Worm (Caenorhabditis elegans) whole organism, midembryonic: Measurements from ENCODE around the gene orc-4.

Experiments
- T22C8.4 ChIP-seq: fragments of 200-800 bp; sonication (Bioruptor generic); IDR thresholded peaks from 2 replicates; pipeline ENCODE4 v1.3.6; 2022; ENCODE audit warnings: missing genetic modification characterization, missing compliant biosample characterization
- flt-1 ChIP-seq: fragments of 200-800 bp; sonication (Bioruptor generic); IDR thresholded peaks from 2 replicates; pipeline ENCODE4 v1.3.6; 2022; ENCODE audit warnings: missing genetic modification characterization, missing compliant biosample characterization
- klf-2 ChIP-seq: fragments of 200-800 bp; sonication (Bioruptor generic); conservative IDR thresholded peaks from 2 replicates; pipeline ENCODE4 v1.3.6; 2022; ENCODE audit warnings: missing genetic modification reagents, missing genetic modification characterization, missing compliant biosample characterization
- med-1 ChIP-seq: sonication (generic microtip); optimal IDR thresholded peaks from 2 replicates; lab custom pipeline; 2017; ENCODE audit warnings: missing genetic modification characterization, mild to moderate bottlenecking, missing compliant biosample characterization, antibody characterized with exemption, missing genetic modification reagents; ENCODE audit not compliant: insufficient read depth
- ref-1 ChIP-seq: fragments of 200-800 bp; sonication (Bioruptor generic); conservative IDR thresholded peaks from 2 replicates; pipeline ENCODE4 v1.3.6; 2022; ENCODE audit warnings: missing genetic modification reagents, missing genetic modification characterization, missing compliant biosample characterization
- tab-1 ChIP-seq: fragments of 200-800 bp; sonication (Bioruptor generic); IDR thresholded peaks from 2 replicates; pipeline ENCODE4 v1.3.6; 2022; ENCODE audit warnings: missing genetic modification characterization, missing compliant biosample characterization
- ztf-23 ChIP-seq: fragments of 200-800 bp; sonication (Bioruptor generic); IDR thresholded peaks from 2 replicates; pipeline ENCODE4 v1.3.6; 2022; ENCODE audit warnings: missing genetic modification reagents, missing genetic modification characterization, missing compliant biosample characterization
- ztf-29 ChIP-seq: fragments of 200-800 bp; sonication (Bioruptor generic); IDR thresholded peaks from 2 replicates; pipeline ENCODE4 v1.3.6; 2022; ENCODE audit warnings: missing genetic modification reagents, missing genetic modification characterization, missing compliant biosample characterization

DNA sequence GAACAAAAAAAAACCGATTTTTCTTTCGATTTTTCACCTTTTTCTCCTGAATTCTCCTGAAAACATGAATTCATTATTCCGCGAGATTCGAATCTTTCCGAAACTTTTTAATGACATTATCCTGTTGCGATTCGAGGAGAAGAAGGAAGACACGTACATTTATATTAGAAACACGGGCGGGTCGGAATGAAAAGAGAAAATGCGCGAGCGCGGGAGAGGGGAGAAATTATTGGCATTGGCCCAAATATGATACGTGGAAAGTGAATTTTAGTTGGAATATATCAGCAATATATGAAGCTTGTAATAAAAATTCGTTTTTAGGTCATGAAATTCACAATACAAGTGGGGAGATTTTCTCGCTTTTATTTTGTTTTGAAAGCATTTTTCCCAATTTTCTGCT, 7.5 kb downstream of the orc-4 start:
- TF ChIP-seq klf-2 (GFP tag; lab: Robert Waterston, UW) (no peak), tab-1 (GFP tag; lab: Robert Waterston, UW) (no peak), ztf-23 (GFP tag; lab: Robert Waterston, UW) (no peak), flt-1 (GFP tag; lab: Robert Waterston, UW) (no peak), ref-1 (GFP tag; lab: Robert Waterston, UW) (no peak), ztf-29 (GFP tag; lab: Robert Waterston, UW) (no peak), med-1 (GFP tag; lab: Kevin White, UChicago) (no peak), T22C8.4 (GFP tag; lab: Robert Waterston, UW) (no peak)
